Fruit fly (Drosophila melanogaster): ENCODE results near the gene GckIII.

Gene GckIII

DNA sequence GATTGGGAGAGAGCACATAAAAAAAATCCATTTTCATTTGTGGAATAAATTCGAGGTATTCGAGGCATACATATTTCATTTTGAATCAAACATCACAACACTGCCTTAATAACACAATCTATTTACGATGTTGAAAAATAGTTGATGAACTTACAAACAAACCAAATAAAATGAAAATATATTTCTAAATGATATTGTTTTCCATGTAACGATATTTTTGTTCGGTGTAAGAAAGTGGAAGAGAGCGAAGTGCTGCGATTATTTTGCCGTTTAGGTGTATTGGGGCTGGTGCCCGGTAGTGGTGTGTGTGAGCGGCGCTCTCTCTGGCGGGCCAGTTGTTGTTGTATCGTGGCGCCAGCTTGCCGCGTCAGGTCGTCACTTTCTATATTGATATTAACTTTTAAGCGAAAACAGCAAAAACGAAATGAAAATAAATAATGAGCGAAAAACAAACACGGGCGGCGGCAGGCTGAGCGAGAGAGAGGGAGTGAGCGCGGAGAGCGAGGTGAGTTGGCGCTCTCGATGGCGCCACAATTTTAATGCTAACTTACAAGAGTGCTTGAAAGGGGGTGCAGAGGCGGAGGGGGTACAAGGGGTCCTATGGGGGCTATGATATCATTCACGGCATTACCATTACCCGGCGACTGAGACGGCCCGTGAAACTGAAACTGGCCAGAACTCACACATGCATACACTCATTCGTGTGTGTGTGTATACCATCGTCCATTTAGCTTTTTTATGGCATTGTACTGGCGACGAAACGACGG lies 20.1 kb upstream of the GckIII start (continued):
- TF ChIP-seq CG7987 (GFP tag; optimal IDR thresholded peaks at IDR 0.05) = peak; percentile 82
- TF ChIP-seq CG2120 (GFP tag; optimal IDR thresholded peaks at IDR 0.05) = peak; percentile 98
- TF ChIP-seq CG4404 (GFP tag; IDR thresholded peaks at IDR 0.05) = peak; percentile 66
- TF ChIP-seq CG17802 (tag; optimal IDR thresholded peaks at IDR 0.05) = peak; percentile 81
- no peak for TF ChIP-seq br (optimal IDR thresholded peaks at IDR 0.05)
- peak; percentile 78 for TF ChIP-seq CG15514 (GFP tag; optimal IDR thresholded peaks at IDR 0.05)
- TF ChIP-seq Meics (GFP tag; optimal IDR thresholded peaks at IDR 0.05) = peak; percentile 94
- TF ChIP-seq Dfd (GFP tag; optimal IDR thresholded peaks at IDR 0.05) = no peak
- peak; percentile 94 for TF ChIP-seq ind (GFP tag; optimal IDR thresholded peaks at IDR 0.05)
- peak; percentile 76 for TF ChIP-seq peb (GFP tag; IDR thresholded peaks at IDR 0.05)
- TF ChIP-seq Lim3 (GFP tag; IDR thresholded peaks at IDR 0.05) = peak; percentile 35; the same call in 1 of the 2 replicates
- TF ChIP-seq CG18599 (GFP tag; optimal IDR thresholded peaks at IDR 0.05) = peak; percentile 96
- peak; percentile 96 for TF ChIP-seq abd-A (tag; optimal IDR thresholded peaks at IDR 0.05)
- peak; percentile 93 for TF ChIP-seq Fer3 (tag; optimal IDR thresholded peaks at IDR 0.05)
- TF ChIP-seq CG10274 (GFP tag; optimal IDR thresholded peaks at IDR 0.05) = peak; percentile 64
- TF ChIP-seq Max (GFP tag; optimal IDR thresholded peaks at IDR 0.05) = peak; percentile 89
- TF ChIP-seq CG4424 (GFP tag; optimal IDR thresholded peaks at IDR 0.05) = peak; percentile 91
- peak; percentile 93 for TF ChIP-seq bcd (GFP tag; optimal IDR thresholded peaks at IDR 0.05)
- peak; percentile 86 for TF ChIP-seq CG3065 (GFP tag; optimal IDR thresholded peaks at IDR 0.05)
- no peak for TF ChIP-seq pan (optimal IDR thresholded peaks at IDR 0.05)
- peak in 1 of 2 experiments; percentile 90 for TF ChIP-seq pan (GFP tag; optimal IDR thresholded peaks at IDR 0.05 in 1 of 2, IDR thresholded peaks at IDR 0.05 in 1 of 2)
- peak; percentile 38 for TF ChIP-seq MESR4 (GFP tag; optimal IDR thresholded peaks at IDR 0.05)
- peak; percentile 84 for TF ChIP-seq CG1792 (GFP tag; optimal IDR thresholded peaks at IDR 0.05)
- peak; percentile 75 for TF ChIP-seq Deaf1 (tag; optimal IDR thresholded peaks at IDR 0.05)
- TF ChIP-seq nerfin-2 (GFP tag; IDR thresholded peaks at IDR 0.05; ENCODE audit: partially characterized antibody) = no peak
- TF ChIP-seq GATAe (GFP tag; conservative IDR thresholded peaks at IDR 0.05) = peak; percentile 71
- TF ChIP-seq yki (optimal IDR thresholded peaks at IDR 0.05) = no peak
- peak; percentile 68 for TF ChIP-seq Ets97D (GFP tag; optimal IDR thresholded peaks at IDR 0.05)
- peak; percentile 34 for TF ChIP-seq CG9797 (GFP tag; optimal IDR thresholded peaks at IDR 0.05)
- TF ChIP-seq CG15073 (GFP tag; optimal IDR thresholded peaks at IDR 0.05) = peak; percentile 45
- TF ChIP-seq bbx (GFP tag; IDR thresholded peaks at IDR 0.05; ENCODE audit: partially characterized antibody) = peak; percentile 45
- peak; percentile 80 for TF ChIP-seq CG6254 (GFP tag; optimal IDR thresholded peaks at IDR 0.05)
- TF ChIP-seq fd102C (GFP tag; optimal IDR thresholded peaks at IDR 0.05) = no peak
- TF ChIP-seq CG6272 (GFP tag; IDR thresholded peaks at IDR 0.05) = peak; percentile 78
- TF ChIP-seq vvl (GFP tag; IDR thresholded peaks at IDR 0.05) = peak; percentile 95
- peak in 1 of 2 experiments; percentile 96 for TF ChIP-seq eve (GFP tag; optimal IDR thresholded peaks at IDR 0.05)
- peak; percentile 80 for TF ChIP-seq CG13123 (GFP tag; optimal IDR thresholded peaks at IDR 0.05)
- TF ChIP-seq hkb (optimal IDR thresholded peaks at IDR 0.05) = no peak
- TF ChIP-seq hkb (GFP tag; IDR thresholded peaks at IDR 0.05) = peak; percentile 91
- peak; percentile 95 for TF ChIP-seq Asciz (GFP tag; optimal IDR thresholded peaks at IDR 0.05)
- TF ChIP-seq CG12659 (GFP tag; optimal IDR thresholded peaks at IDR 0.05) = peak; percentile 95
- TF ChIP-seq fru (optimal IDR thresholded peaks at IDR 0.05) = no peak
- 0 out of 4 replicates have a peak, but pooled peaks have one; percentile 43 for TF ChIP-seq Dll (GFP tag; IDR thresholded peaks at IDR 0.05; ENCODE audit: partially characterized antibody)
- peak; percentile 80 for TF ChIP-seq NFAT (GFP tag; IDR thresholded peaks at IDR 0.05)
- TF ChIP-seq cwo (GFP tag; optimal IDR thresholded peaks at IDR 0.05) = peak; percentile 93
- TF ChIP-seq CG3281 (GFP tag; optimal IDR thresholded peaks at IDR 0.05) = peak; percentile 94
- TF ChIP-seq CG32767 (GFP tag; IDR thresholded peaks at IDR 0.05) = peak; percentile 81
- TF ChIP-seq H15 (GFP tag; IDR thresholded peaks at IDR 0.05) = peak; percentile 90
- peak; percentile 64 for TF ChIP-seq CG34224 (GFP tag; IDR thresholded peaks at IDR 0.05; ENCODE audit: partially characterized antibody)
- peak; percentile 86 for TF ChIP-seq CG17568 (GFP tag; optimal IDR thresholded peaks at IDR 0.05)
